Worm (Caenorhabditis elegans) whole organism, early embryonic: ENCODE data around the gene ogr-2.

Experiments used
- ama-1 ChIP-seq: fragments of 150-350 bp; optimal IDR thresholded peaks from 2 replicates; lab custom pipeline; 2014
- hmbx-1 ChIP-seq: sonication (generic microtip); optimal IDR thresholded peaks from 2 replicates; lab custom pipeline; 2016; ENCODE audit warnings: mild to moderate bottlenecking, missing genetic modification characterization, missing compliant biosample characterization
- pes-1 ChIP-seq: fragments of 200-800 bp; sonication (Bioruptor generic); IDR thresholded peaks from 2 replicates; pipeline ENCODE4 v1.3.6; 2022; ENCODE audit warnings: missing genetic modification reagents, missing genetic modification characterization, missing compliant biosample characterization

DNA sequence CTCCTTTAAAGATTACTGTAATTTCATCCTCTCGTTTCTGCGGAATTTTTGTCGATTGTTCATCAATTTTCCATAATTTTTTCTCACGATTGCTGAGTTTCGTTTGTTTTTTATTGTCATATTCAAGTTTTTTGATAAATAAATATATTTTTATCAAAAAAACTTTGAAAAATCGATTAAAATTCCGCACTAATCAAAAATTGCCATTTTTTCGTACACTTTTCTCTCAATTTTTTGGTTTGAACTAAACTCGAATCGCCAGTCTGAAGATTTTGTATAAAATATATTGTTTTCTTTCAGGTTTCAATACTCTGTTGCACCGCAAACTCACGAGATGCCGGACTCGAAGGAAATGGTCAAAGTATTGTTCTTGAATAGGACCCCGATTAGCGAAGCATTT, at the start of gene ogr-2:
- no peak for TF ChIP-seq ama-1 (lab: Kevin White, UChicago)
- TF ChIP-seq hmbx-1 (tag; lab: Kevin White, UChicago), result no peak
- no peak for TF ChIP-seq pes-1 (GFP tag; lab: Robert Waterston, UW)
